Worm (Caenorhabditis elegans): ENCODE data around the gene C10B5.3.

The C10B5.3 gene

DNA sequence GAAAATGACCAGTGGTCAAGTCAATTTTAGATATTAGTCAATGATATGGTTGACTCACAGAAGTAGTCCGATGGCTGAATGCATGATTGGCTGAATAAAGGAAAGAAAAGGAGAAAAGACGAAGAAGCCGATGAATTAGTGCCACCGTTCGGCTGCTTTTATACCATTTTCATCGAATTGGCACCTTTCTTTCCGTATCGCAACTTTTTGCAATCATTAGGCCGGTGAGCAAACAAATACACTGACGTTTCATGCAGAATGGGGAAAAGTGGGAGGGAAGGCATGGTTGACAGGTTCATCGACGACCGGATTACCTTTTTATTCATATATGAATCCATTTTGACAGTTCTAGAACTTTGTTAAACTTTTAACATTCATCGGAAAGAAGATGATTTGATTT, 33.2 kb upstream of the C10B5.3 start, which contains the start of gene idpc-2:
TSS of gene idpc-2 (minus strand) at position 101 of the 400 bp plus-strand sequence.
- TF ChIP-seq lin-15B (tag; optimal IDR thresholded peaks at IDR 0.05), result no peak
- no peak for TF ChIP-seq R02D3.7 (tag; optimal IDR thresholded peaks at IDR 0.05)
- no peak for TF ChIP-seq ZK337.2 (GFP tag; IDR thresholded peaks at IDR 0.05)
- no peak for TF ChIP-seq nhr-76 (tag; optimal IDR thresholded peaks at IDR 0.05)
- TF ChIP-seq F26F4.8 (GFP tag; conservative IDR thresholded peaks at IDR 0.05), result no peak
- no peak for TF ChIP-seq nhr-111 (GFP tag; optimal IDR thresholded peaks at IDR 0.05)

DNA sequence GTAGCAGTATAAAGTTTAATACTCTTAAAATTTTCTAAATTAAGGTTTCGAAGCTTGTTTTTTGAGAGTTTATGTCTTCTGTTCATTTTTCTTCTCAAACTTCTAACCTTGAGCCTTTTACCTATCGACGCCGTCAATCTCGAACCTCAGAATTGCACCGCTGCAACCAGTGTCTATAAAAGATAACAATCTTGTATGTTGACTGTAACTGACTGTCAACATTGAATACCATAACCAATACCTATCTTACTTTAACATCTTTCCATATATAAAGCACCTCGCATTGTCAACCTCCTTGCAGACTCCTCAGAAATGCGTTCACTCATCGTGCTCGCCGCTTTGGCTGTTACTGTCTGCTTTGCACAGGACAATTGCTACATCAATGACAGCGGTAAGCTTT, 30.8 kb upstream of the C10B5.3 start, which contains the start of gene grd-5:
TSS of gene grd-5 (plus strand) at position 295 of the 400 bp plus-strand sequence.
- TF ChIP-seq mes-2 (tag; optimal IDR thresholded peaks at IDR 0.05; ENCODE audit: poor library complexity, severe bottlenecking) (no peak), aha-1 (tag) (peak; percentile 79)

DNA sequence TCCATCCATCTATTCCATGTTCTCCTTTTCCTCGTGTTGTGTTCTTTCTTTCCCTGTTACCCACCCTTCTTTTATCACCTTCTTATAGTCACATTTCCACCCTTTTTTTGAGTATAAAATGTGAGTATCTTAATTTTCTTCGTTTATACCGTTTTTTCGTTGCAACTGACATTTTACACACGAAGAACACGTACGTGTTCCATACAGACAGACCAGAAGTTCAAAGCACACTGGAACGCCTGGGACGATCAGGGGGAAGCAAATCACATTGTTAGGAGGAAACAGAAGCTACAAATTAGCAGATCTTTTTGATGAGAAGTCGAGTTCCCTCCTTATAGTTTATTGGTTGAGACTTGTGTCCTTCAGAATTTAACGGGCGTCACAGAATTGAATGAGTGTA, 27.7 kb upstream of the C10B5.3 start:
- TF ChIP-seq mes-2 (tag; optimal IDR thresholded peaks at IDR 0.05; ENCODE audit: poor library complexity, severe bottlenecking), result peak; percentile 21
- no peak for TF ChIP-seq T20F7.1 (GFP tag; optimal IDR thresholded peaks at IDR 0.05)
- TF ChIP-seq lin-13 (GFP tag; optimal IDR thresholded peaks at IDR 0.05), result no peak
- 0 out of 2 replicates have a peak, but pooled peaks have one; percentile 20 for TF ChIP-seq hmg-1.1 (GFP tag; IDR thresholded peaks at IDR 0.05)
- no peak for TF ChIP-seq F26F4.8 (GFP tag; conservative IDR thresholded peaks at IDR 0.05)
- TF ChIP-seq aha-1 (tag), result peak; percentile 77
- TF ChIP-seq D1046.2 (GFP tag; IDR thresholded peaks at IDR 0.05), result no peak
- TF ChIP-seq ama-1 (optimal IDR thresholded peaks at IDR 0.05), result peak; percentile 68
- TF ChIP-seq nhr-11 (tag; optimal IDR thresholded peaks at IDR 0.05), result no peak
- no peak for TF ChIP-seq madf-5 (GFP tag; IDR thresholded peaks at IDR 0.05)
- no peak for TF ChIP-seq R02D3.7 (tag; optimal IDR thresholded peaks at IDR 0.05)
- TF ChIP-seq nhr-25 (tag; optimal IDR thresholded peaks at IDR 0.05; ENCODE audit: borderline replicate concordance, insufficient read depth), result no peak
- TF ChIP-seq mep-1 (tag; optimal IDR thresholded peaks at IDR 0.05), result peak; percentile 15
- TF ChIP-seq nhr-41 (GFP tag; IDR thresholded peaks at IDR 0.05), result no peak
- no peak for TF ChIP-seq daf-16 (GFP tag; optimal IDR thresholded peaks at IDR 0.05)
- TF ChIP-seq daf-16 (tag; optimal IDR thresholded peaks at IDR 0.05), result peak; percentile 9
- no peak for TF ChIP-seq nhr-6 (tag; optimal IDR thresholded peaks at IDR 0.05)
- no peak for TF ChIP-seq spr-1 (tag; optimal IDR thresholded peaks at IDR 0.05)
- no peak for TF ChIP-seq nhr-111 (GFP tag; optimal IDR thresholded peaks at IDR 0.05)
- no peak for TF ChIP-seq fos-1 (tag; optimal IDR thresholded peaks at IDR 0.05)
- TF ChIP-seq nhr-48 (tag; optimal IDR thresholded peaks at IDR 0.05), result peak; percentile 19
- TF ChIP-seq ceh-62 (tag; optimal IDR thresholded peaks at IDR 0.05), result no peak
- 0 out of 2 replicates have a peak, but pooled peaks have one; percentile 10 for TF ChIP-seq ceh-44 (GFP tag; IDR thresholded peaks at IDR 0.05)
- no peak for TF ChIP-seq tra-1 (GFP tag; IDR thresholded peaks at IDR 0.05)
- no peak for TF ChIP-seq F37D6.2 (tag; optimal IDR thresholded peaks at IDR 0.05)
- no peak for TF ChIP-seq lir-3 (tag; optimal IDR thresholded peaks at IDR 0.05)
- TF ChIP-seq aly-2 (tag; optimal IDR thresholded peaks at IDR 0.05), result no peak
- TF ChIP-seq ctbp-1 (GFP tag; IDR thresholded peaks at IDR 0.05), result 0 out of 2 replicates have a peak, but pooled peaks have one; percentile 7
- TF ChIP-seq Y5F2A.4 (GFP tag; optimal IDR thresholded peaks at IDR 0.05), result no peak
- no peak for TF ChIP-seq mdl-1 (tag; optimal IDR thresholded peaks at IDR 0.05)
- TF ChIP-seq unc-130 (GFP tag; optimal IDR thresholded peaks at IDR 0.05), result no peak
- no peak for TF ChIP-seq duxl-1 (tag; optimal IDR thresholded peaks at IDR 0.05; ENCODE audit: poor library complexity)
- TF ChIP-seq nhr-237 (tag; optimal IDR thresholded peaks at IDR 0.05), result no peak
- no peak for TF ChIP-seq mxl-3 (GFP tag; optimal IDR thresholded peaks at IDR 0.05)
- no peak for TF ChIP-seq ces-1 (GFP tag; optimal IDR thresholded peaks at IDR 0.05)
- TF ChIP-seq nhr-28 (tag; optimal IDR thresholded peaks at IDR 0.05), result no peak
- no peak for TF ChIP-seq egl-43 (GFP tag; IDR thresholded peaks at IDR 0.05)

Data from whole organism, L4 larva.